Worm (Caenorhabditis elegans) whole organism, midembryonic: ENCODE data around the gene F59G1.8.

ENCODE experiments used
- T22C8.4 ChIP-seq: fragments of 200-800 bp; sonication (Bioruptor generic); IDR thresholded peaks from 2 replicates; pipeline ENCODE4 v1.3.6; 2022; ENCODE audit warnings: missing genetic modification characterization, missing compliant biosample characterization
- cog-1 ChIP-seq: sonication (generic microtip); optimal IDR thresholded peaks from 2 replicates; lab custom pipeline; 2016; ENCODE audit warnings: missing genetic modification characterization, missing compliant biosample characterization
- flt-1 ChIP-seq: fragments of 200-800 bp; sonication (Bioruptor generic); IDR thresholded peaks from 2 replicates; pipeline ENCODE4 v1.3.6; 2022; ENCODE audit warnings: missing genetic modification characterization, missing compliant biosample characterization
- klf-2 ChIP-seq: fragments of 200-800 bp; sonication (Bioruptor generic); conservative IDR thresholded peaks from 2 replicates; pipeline ENCODE4 v1.3.6; 2022; ENCODE audit warnings: missing genetic modification reagents, missing genetic modification characterization, missing compliant biosample characterization
- med-1 ChIP-seq: sonication (generic microtip); optimal IDR thresholded peaks from 2 replicates; lab custom pipeline; 2017; ENCODE audit warnings: missing genetic modification characterization, mild to moderate bottlenecking, missing compliant biosample characterization, antibody characterized with exemption, missing genetic modification reagents; ENCODE audit not compliant: insufficient read depth
- ref-1 ChIP-seq: fragments of 200-800 bp; sonication (Bioruptor generic); conservative IDR thresholded peaks from 2 replicates; pipeline ENCODE4 v1.3.6; 2022; ENCODE audit warnings: missing genetic modification reagents, missing genetic modification characterization, missing compliant biosample characterization
- tab-1 ChIP-seq: fragments of 200-800 bp; sonication (Bioruptor generic); IDR thresholded peaks from 2 replicates; pipeline ENCODE4 v1.3.6; 2022; ENCODE audit warnings: missing genetic modification characterization, missing compliant biosample characterization
- ztf-23 ChIP-seq: fragments of 200-800 bp; sonication (Bioruptor generic); IDR thresholded peaks from 2 replicates; pipeline ENCODE4 v1.3.6; 2022; ENCODE audit warnings: missing genetic modification reagents, missing genetic modification characterization, missing compliant biosample characterization
- ztf-29 ChIP-seq: fragments of 200-800 bp; sonication (Bioruptor generic); IDR thresholded peaks from 2 replicates; pipeline ENCODE4 v1.3.6; 2022; ENCODE audit warnings: missing genetic modification reagents, missing genetic modification characterization, missing compliant biosample characterization

DNA sequence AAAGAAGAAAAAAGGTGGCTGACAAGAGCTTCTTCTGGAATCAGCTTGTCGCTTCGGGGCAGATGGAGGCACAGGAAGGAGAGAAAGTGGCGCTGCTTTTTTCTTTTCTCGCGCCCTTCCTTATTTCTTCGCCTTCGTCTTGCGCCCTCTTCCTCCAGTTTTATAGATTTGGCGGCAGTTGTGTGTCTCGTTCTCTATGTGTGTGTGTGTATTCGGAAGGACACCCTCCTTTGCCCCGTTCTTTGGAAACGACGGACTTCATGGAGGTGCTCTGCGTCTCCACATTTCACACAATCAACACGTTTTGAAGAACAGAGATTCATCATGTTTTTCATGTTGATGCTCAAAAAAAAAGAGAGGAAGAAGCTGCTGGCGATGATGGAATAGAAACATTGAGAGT, 42.3 kb downstream of the F59G1.8 start:
- TF ChIP-seq med-1 (GFP tag; lab: Kevin White, UChicago), result no peak
- no peak for TF ChIP-seq ztf-29 (GFP tag; lab: Robert Waterston, UW)
- TF ChIP-seq tab-1, result 0 out of 2 replicates have a peak, but pooled peaks have one; percentile 19
- TF ChIP-seq T22C8.4 (GFP tag; lab: Robert Waterston, UW), result no peak
- no peak for TF ChIP-seq cog-1 (tag; lab: Kevin White, UChicago)
- no peak for TF ChIP-seq flt-1 (GFP tag; lab: Robert Waterston, UW)
- TF ChIP-seq ref-1, result no peak
- no peak for TF ChIP-seq klf-2 (GFP tag; lab: Robert Waterston, UW)
- TF ChIP-seq ztf-23 (GFP tag; lab: Robert Waterston, UW), result no peak
